Worm (Caenorhabditis elegans) whole organism, young adult: ENCODE results near the gene fbxb-42.

ENCODE experiments used
- F22D6.2 ChIP-seq: sonication (generic microtip); optimal IDR thresholded peaks from 2 replicates; lab custom pipeline; 2016; ENCODE audit warnings: mild to moderate bottlenecking, missing genetic modification characterization, missing compliant biosample characterization
- ceh-91 ChIP-seq: fragments of 200-800 bp; sonication (Bioruptor generic); IDR thresholded peaks from 2 replicates; pipeline ENCODE4 v1.3.6; 2022; ENCODE audit warnings: missing genetic modification reagents, missing genetic modification characterization, missing compliant biosample characterization
- dpl-1 ChIP-seq: fragments of 150-350 bp; optimal IDR thresholded peaks from 2 replicates; lab custom pipeline; 2014; ENCODE audit warnings: missing biosample characterization, missing genetic modification reagents, missing genetic modification characterization

DNA sequence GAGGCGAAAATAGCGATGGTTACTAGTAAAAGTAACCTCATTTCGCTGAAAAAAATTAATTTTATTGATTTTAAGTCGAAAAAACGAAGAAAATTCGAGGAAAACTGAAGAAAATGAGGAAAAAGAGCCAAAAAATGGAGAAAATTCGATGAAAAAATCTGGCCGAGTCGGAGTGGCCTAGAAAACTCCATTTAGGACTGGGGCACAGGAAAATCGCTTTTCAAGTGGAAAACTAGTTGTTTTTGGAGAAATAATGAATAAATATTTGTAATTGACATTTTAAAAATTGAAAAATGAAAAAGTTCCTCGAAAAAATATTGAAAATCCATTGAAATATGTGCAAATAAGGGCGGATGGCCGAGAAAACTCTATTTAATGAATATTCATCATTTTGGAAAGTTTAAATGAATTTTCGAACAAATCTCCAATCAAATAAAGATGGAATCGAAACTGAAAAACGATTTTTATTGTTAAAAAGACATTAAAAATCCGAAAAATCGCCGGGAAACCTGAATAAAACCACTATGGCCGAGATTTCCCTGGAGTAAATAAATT lies 37.1 kb upstream of the fbxb-42 start, which contains the start of gene emc-1:
- no peak for TF ChIP-seq F22D6.2
- TF ChIP-seq ceh-91 (GFP tag; lab: Robert Waterston, UW) = no peak
- TF ChIP-seq dpl-1 (GFP tag; lab: Kevin White, UChicago) = no peak
